Worm (Caenorhabditis elegans) whole organism, L4 larva: ENCODE data around the gene Y61A9LA.10.

Experiments used
- F49E8.2 ChIP-seq: sonication (generic microtip); optimal IDR thresholded peaks from 2 replicates; lab custom pipeline; 2016; ENCODE audit warnings: missing compliant biosample characterization, mild to moderate bottlenecking, missing genetic modification characterization, borderline replicate concordance
- ama-1 ChIP-seq: fragments of 150-350 bp; optimal IDR thresholded peaks from 2 replicates; lab custom pipeline; 2014; ENCODE audit warnings: inconsistent platforms, mixed read lengths
- dpl-1 ChIP-seq: fragments of 150-350 bp; optimal IDR thresholded peaks from 2 replicates; lab custom pipeline; 2014; ENCODE audit warnings: missing biosample characterization, missing genetic modification reagents, missing genetic modification characterization
- dve-1 ChIP-seq: sonication (generic microtip); optimal IDR thresholded peaks from 2 replicates; lab custom pipeline; 2017; ENCODE audit warnings: antibody characterized with exemption, mild to moderate bottlenecking, missing genetic modification characterization, missing compliant biosample characterization; ENCODE audit not compliant: insufficient read depth
- egl-27 ChIP-seq: sonication (generic microtip); optimal IDR thresholded peaks from 3 replicates; lab custom pipeline; 2017; ENCODE audit warnings: missing biosample characterization, missing genetic modification reagents, missing genetic modification characterization
- lin-15B ChIP-seq: fragments of 150-350 bp; sonication (generic microtip); optimal IDR thresholded peaks from 3 replicates; lab custom pipeline; 2014; ENCODE audit warnings: missing biosample characterization, missing genetic modification characterization
- lin-39 ChIP-seq: fragments of 150-350 bp; optimal IDR thresholded peaks from 2 replicates; lab custom pipeline; 2014; ENCODE audit warnings: missing biosample characterization, missing genetic modification reagents, missing genetic modification characterization
- mdl-1 ChIP-seq, 2 experiments: fragments of 150-350 bp in 1 of 2; sonication (generic microtip) in 1 of 2; optimal IDR thresholded peaks; 2 replicates each; lab custom pipeline; 2014 to 2017; ENCODE audit warnings: missing biosample characterization in 2 of 2, missing genetic modification characterization in 2 of 2
- nhr-237 ChIP-seq: sonication (generic microtip); optimal IDR thresholded peaks from 2 replicates; lab custom pipeline; 2017; ENCODE audit warnings: missing biosample characterization, missing genetic modification characterization
- nhr-76 ChIP-seq: fragments of 150-350 bp; optimal IDR thresholded peaks from 2 replicates; lab custom pipeline; 2014; ENCODE audit warnings: missing biosample characterization, missing genetic modification characterization
- skn-1 ChIP-seq: fragments of 150-350 bp; optimal IDR thresholded peaks from 2 replicates; lab custom pipeline; 2014; ENCODE audit warnings: missing biosample characterization, missing genetic modification characterization
- unc-39 ChIP-seq: sonication (generic microtip); optimal IDR thresholded peaks from 2 replicates; lab custom pipeline; 2017; ENCODE audit warnings: missing biosample characterization, missing genetic modification characterization
- unc-62 ChIP-seq, 3 experiments: fragments of 150-350 bp in 1 of 3; sonication (generic microtip); optimal IDR thresholded peaks in 2 of 3; peaks in 1 of 3; 1 replicate in 1 of 3; 2 replicates in 2 of 3; lab custom pipeline; 2014 to 2017; ENCODE audit warnings: missing biosample characterization in 3 of 3, missing genetic modification characterization in 3 of 3, missing genetic modification reagents in 3 of 3, missing genotype in 1 of 3

- TF ChIP-seq lin-39 = no peak
- TF ChIP-seq nhr-76 (tag; lab: Kevin White, UChicago) = no peak
- TF ChIP-seq ama-1 (lab: Kevin White, UChicago) = no peak
- TF ChIP-seq egl-27 (tag; lab: Kevin White, UChicago) = no peak
- TF ChIP-seq F49E8.2 (tag; lab: Kevin White, UChicago) = no peak
- no peak for TF ChIP-seq skn-1 (tag; lab: Kevin White, UChicago)
- TF ChIP-seq dpl-1 (GFP tag; lab: Kevin White, UChicago) = no peak
- no peak for TF ChIP-seq unc-39 (tag; lab: Kevin White, UChicago)
- TF ChIP-seq nhr-237 (tag; lab: Kevin White, UChicago) = no peak
- no peak for TF ChIP-seq unc-62 (GFP tag; optimal IDR thresholded peaks at IDR 0.05 in 1 of 2; lab: Kevin White, UChicago)
- no peak for TF ChIP-seq unc-62 (tag; optimal IDR thresholded peaks at IDR 0.05; lab: Kevin White, UChicago)
- TF ChIP-seq mdl-1 (tag; optimal IDR thresholded peaks at IDR 0.05; lab: Kevin White, UChicago) = no peak
- no peak for TF ChIP-seq dve-1 (tag; lab: Kevin White, UChicago)
- TF ChIP-seq lin-15B (tag; lab: Kevin White, UChicago) = no peak
Observed at ce11 chrV:4637153-4637552, 21.5 kb upstream of the Y61A9LA.10 start.
